Worm (Caenorhabditis elegans) whole organism, L1 larva: ENCODE data around the gene slc-17.4.
A peak's percentile ranks its signal among the peaks of the same experiment; 100 is the strongest.
"Not testable (repeated sequence)": the region's sequence is repeated elsewhere in the genome, so short reads cannot be mapped to it uniquely, and the experiment has no call there.

Experiments
- C04F5.9 ChIP-seq: sonication (generic microtip); optimal IDR thresholded peaks from 2 replicates; lab custom pipeline; 2016; ENCODE audit warnings: missing genetic modification characterization, missing compliant biosample characterization
- C34B4.2 ChIP-seq: sonication (generic microtip); optimal IDR thresholded peaks from 2 replicates; lab custom pipeline; 2017; ENCODE audit warnings: mild to moderate bottlenecking, missing genetic modification characterization, missing compliant biosample characterization
- F16B12.6 ChIP-seq: fragments of 150-350 bp; optimal IDR thresholded peaks from 2 replicates; lab custom pipeline; 2014; ENCODE audit warnings: missing biosample characterization, missing genetic modification characterization
- Y116A8C.19 ChIP-seq: sonication (generic microtip); optimal IDR thresholded peaks from 2 replicates; lab custom pipeline; 2016; ENCODE audit warnings: missing compliant biosample characterization, missing genetic modification characterization, borderline replicate concordance
- aly-2 ChIP-seq: fragments of 150-350 bp; optimal IDR thresholded peaks from 2 replicates; lab custom pipeline; 2014; ENCODE audit warnings: missing biosample characterization, missing genetic modification characterization
- ama-1 ChIP-seq: fragments of 150-350 bp; optimal IDR thresholded peaks from 2 replicates; lab custom pipeline; 2014
- blmp-1 ChIP-seq: fragments of 150-350 bp; optimal IDR thresholded peaks from 2 replicates; lab custom pipeline; 2014; ENCODE audit warnings: missing biosample characterization, missing genetic modification characterization
- ceh-63 ChIP-seq: fragments of 200-800 bp; sonication (Bioruptor generic); optimal IDR thresholded peaks from 2 replicates; lab custom pipeline; 2018; ENCODE audit warnings: mild to moderate bottlenecking, missing genetic modification characterization, missing compliant biosample characterization
- ceh-88 ChIP-seq: fragments of 200-800 bp; sonication (Bioruptor generic); IDR thresholded peaks from 2 replicates; pipeline ENCODE4 v1.3.6; 2022; ENCODE audit warnings: missing genetic modification characterization, missing compliant biosample characterization
- ces-1 ChIP-seq: fragments of 150-350 bp; optimal IDR thresholded peaks from 2 replicates; lab custom pipeline; 2014; ENCODE audit warnings: missing biosample characterization, missing genetic modification reagents, missing genetic modification characterization
- dpl-1 ChIP-seq, 3 experiments: fragments of 150-350 bp in 2 of 3; sonication (generic microtip) in 1 of 3; optimal IDR thresholded peaks; 2 replicates each; lab custom pipeline; 2014 to 2017; ENCODE audit warnings: missing biosample characterization in 3 of 3, missing genetic modification characterization in 3 of 3, missing genetic modification reagents in 3 of 3
- dsc-1 ChIP-seq: sonication (generic microtip); optimal IDR thresholded peaks from 2 replicates; lab custom pipeline; 2016; ENCODE audit warnings: mild to moderate bottlenecking, missing genetic modification characterization, missing compliant biosample characterization
- efl-1 ChIP-seq, 4 experiments: fragments of 150-350 bp; optimal IDR thresholded peaks in 3 of 4; peaks in 1 of 4; 1 replicate in 1 of 4; 2 replicates in 3 of 4; lab custom pipeline; 2014; ENCODE audit warnings: missing biosample characterization in 2 of 4, missing genetic modification characterization in 2 of 4, missing genetic modification reagents in 2 of 4
- efl-3 ChIP-seq: fragments of 200-800 bp; sonication (Bioruptor generic); optimal IDR thresholded peaks from 2 replicates; lab custom pipeline; 2018; ENCODE audit warnings: mild to moderate bottlenecking, missing genetic modification characterization, missing compliant biosample characterization
- egl-13 ChIP-seq: sonication (generic microtip); optimal IDR thresholded peaks from 2 replicates; lab custom pipeline; 2016; ENCODE audit warnings: missing genotype, missing genetic modification reagents, missing genetic modification characterization, missing compliant biosample characterization
- egl-27 ChIP-seq, 2 experiments: fragments of 150-350 bp in 1 of 2; sonication (generic microtip); optimal IDR thresholded peaks; 3 replicates each; lab custom pipeline; 2017 to 2018; ENCODE audit warnings: missing biosample characterization in 2 of 2, missing genetic modification characterization in 2 of 2, missing genetic modification reagents in 2 of 2
- elt-2 ChIP-seq: sonication (generic microtip); optimal IDR thresholded peaks from 2 replicates; lab custom pipeline; 2016; ENCODE audit warnings: missing genetic modification characterization, mild to moderate bottlenecking, inconsistent platforms, missing compliant biosample characterization, missing genetic modification reagents
- fkh-10 ChIP-seq: sonication (generic microtip); optimal IDR thresholded peaks from 2 replicates; lab custom pipeline; 2017; ENCODE audit warnings: missing biosample characterization, missing genetic modification reagents, missing genetic modification characterization
- hlh-17 ChIP-seq: fragments of 200-800 bp; sonication (Bioruptor generic); optimal IDR thresholded peaks from 2 replicates; lab custom pipeline; 2018; ENCODE audit warnings: missing genetic modification characterization, mild to moderate bottlenecking, missing compliant biosample characterization, moderate library complexity, borderline replicate concordance
- hlh-4 ChIP-seq: sonication (generic microtip); optimal IDR thresholded peaks from 2 replicates; lab custom pipeline; 2016; ENCODE audit warnings: mild to moderate bottlenecking, missing genetic modification characterization, missing compliant biosample characterization
- isw-1 ChIP-seq: fragments of 200-800 bp; sonication (Bioruptor generic); IDR thresholded peaks from 2 replicates; pipeline ENCODE4 v1.3.6; 2022; ENCODE audit warnings: missing genetic modification characterization, missing compliant biosample characterization
- jun-1 ChIP-seq: fragments of 150-350 bp; optimal IDR thresholded peaks from 2 replicates; lab custom pipeline; 2014; ENCODE audit warnings: missing biosample characterization, missing genetic modification reagents, missing genetic modification characterization
- lin-14 ChIP-seq: fragments of 200-800 bp; sonication (Bioruptor generic); optimal IDR thresholded peaks from 2 replicates; lab custom pipeline; 2018; ENCODE audit warnings: mild to moderate bottlenecking, missing genetic modification characterization, moderate library complexity, missing compliant biosample characterization
- lin-15B ChIP-seq: fragments of 150-350 bp; sonication (generic microtip); optimal IDR thresholded peaks from 3 replicates; lab custom pipeline; 2014; ENCODE audit warnings: missing biosample characterization, missing genetic modification characterization
- lin-35 ChIP-seq, 2 experiments: fragments of 150-350 bp; optimal IDR thresholded peaks; 2 replicates each; lab custom pipeline; 2014; ENCODE audit warnings: missing biosample characterization in 2 of 2, missing genetic modification characterization in 2 of 2, missing genetic modification reagents in 2 of 2
- lir-3 ChIP-seq: sonication (generic microtip); optimal IDR thresholded peaks from 2 replicates; lab custom pipeline; 2016; ENCODE audit warnings: mild to moderate bottlenecking, missing genetic modification characterization, moderate library complexity, missing compliant biosample characterization; ENCODE audit not compliant: poor library complexity
- mab-9 ChIP-seq: fragments of 200-800 bp; sonication (Bioruptor generic); IDR thresholded peaks from 2 replicates; pipeline ENCODE4 v1.3.6; 2022; ENCODE audit warnings: missing genetic modification reagents, missing genetic modification characterization, missing compliant biosample characterization
- mef-2 ChIP-seq: fragments of 150-350 bp; optimal IDR thresholded peaks from 2 replicates; lab custom pipeline; 2014; ENCODE audit warnings: missing biosample characterization, missing genetic modification characterization
- nhr-19 ChIP-seq: fragments of 200-800 bp; sonication (Bioruptor generic); conservative IDR thresholded peaks from 2 replicates; pipeline ENCODE4 v1.3.6; 2022; ENCODE audit warnings: missing genetic modification characterization, missing compliant biosample characterization
- nhr-20 ChIP-seq: sonication (generic microtip); optimal IDR thresholded peaks from 2 replicates; lab custom pipeline; 2016; ENCODE audit warnings: mild to moderate bottlenecking, missing genetic modification characterization, missing compliant biosample characterization
- nhr-237 ChIP-seq: fragments of 150-350 bp; optimal IDR thresholded peaks from 2 replicates; lab custom pipeline; 2014; ENCODE audit warnings: missing biosample characterization, missing genetic modification characterization
- nhr-47 ChIP-seq: sonication (generic microtip); optimal IDR thresholded peaks from 2 replicates; lab custom pipeline; 2016; ENCODE audit warnings: mild to moderate bottlenecking, missing genetic modification characterization, moderate library complexity, missing compliant biosample characterization
- nhr-71 ChIP-seq: sonication (generic microtip); optimal IDR thresholded peaks from 2 replicates; lab custom pipeline; 2016; ENCODE audit warnings: mild to moderate bottlenecking, missing genetic modification characterization, moderate library complexity, missing compliant biosample characterization
- nhr-90 ChIP-seq: sonication (generic microtip); optimal IDR thresholded peaks from 2 replicates; lab custom pipeline; 2016; ENCODE audit warnings: mild to moderate bottlenecking, missing genetic modification characterization, missing compliant biosample characterization; ENCODE audit not compliant: poor library complexity
- pag-3 ChIP-seq: sonication (generic microtip); optimal IDR thresholded peaks from 2 replicates; lab custom pipeline; 2017; ENCODE audit warnings: missing genetic modification characterization, mild to moderate bottlenecking, missing compliant biosample characterization, antibody characterized with exemption, borderline replicate concordance; ENCODE audit not compliant: insufficient read depth
- pax-3 ChIP-seq: fragments of 200-800 bp; sonication (Bioruptor generic); optimal IDR thresholded peaks from 2 replicates; lab custom pipeline; 2018; ENCODE audit warnings: mild to moderate bottlenecking, missing genetic modification characterization, moderate library complexity, missing compliant biosample characterization
- snpc-4 ChIP-seq: fragments of 150-350 bp; optimal IDR thresholded peaks from 2 replicates; lab custom pipeline; 2014; ENCODE audit warnings: missing biosample characterization, missing genetic modification characterization
- snu-23 ChIP-seq: sonication (generic microtip); optimal IDR thresholded peaks from 2 replicates; lab custom pipeline; 2016; ENCODE audit warnings: missing genetic modification characterization, missing compliant biosample characterization
- sptf-1 ChIP-seq: fragments of 150-350 bp; optimal IDR thresholded peaks from 2 replicates; lab custom pipeline; 2014; ENCODE audit warnings: missing biosample characterization, missing genetic modification characterization
- sup-37 ChIP-seq: fragments of 200-800 bp; sonication (Bioruptor generic); optimal IDR thresholded peaks from 2 replicates; lab custom pipeline; 2018; ENCODE audit warnings: mild to moderate bottlenecking, missing genetic modification characterization, missing compliant biosample characterization
- tbx-2 ChIP-seq: sonication (generic microtip); optimal IDR thresholded peaks from 2 replicates; lab custom pipeline; 2016; ENCODE audit warnings: missing genetic modification characterization, missing compliant biosample characterization
- unc-130 ChIP-seq: fragments of 150-350 bp; optimal IDR thresholded peaks from 2 replicates; lab custom pipeline; 2017; ENCODE audit warnings: missing biosample characterization, missing genetic modification characterization, inconsistent platforms
- vab-15 ChIP-seq: sonication (generic microtip); optimal IDR thresholded peaks from 2 replicates; lab custom pipeline; 2017; ENCODE audit warnings: missing genotype, mild to moderate bottlenecking, missing genetic modification characterization, missing compliant biosample characterization
- ztf-4 ChIP-seq: fragments of 150-350 bp; optimal IDR thresholded peaks from 2 replicates; lab custom pipeline; 2014; ENCODE audit warnings: missing biosample characterization, missing genetic modification characterization

Gene slc-17.4

ce11 chrIV:17284511-17285089 is 6.9 kb downstream of the slc-17.4 start:
- peak in 1 of 2 experiments; percentile 23 for TF ChIP-seq efl-1 (optimal IDR thresholded peaks at IDR 0.05; lab: Kevin White, UChicago)
- TF ChIP-seq efl-1 (GFP tag; optimal IDR thresholded peaks at IDR 0.05 in 1 of 2; lab: Kevin White, UChicago): not testable (repeated sequence)
- TF ChIP-seq F16B12.6: peak; percentile 3
- TF ChIP-seq, all 84 proteins: peak for 2; not testable (repeated sequence) for 82

DNA sequence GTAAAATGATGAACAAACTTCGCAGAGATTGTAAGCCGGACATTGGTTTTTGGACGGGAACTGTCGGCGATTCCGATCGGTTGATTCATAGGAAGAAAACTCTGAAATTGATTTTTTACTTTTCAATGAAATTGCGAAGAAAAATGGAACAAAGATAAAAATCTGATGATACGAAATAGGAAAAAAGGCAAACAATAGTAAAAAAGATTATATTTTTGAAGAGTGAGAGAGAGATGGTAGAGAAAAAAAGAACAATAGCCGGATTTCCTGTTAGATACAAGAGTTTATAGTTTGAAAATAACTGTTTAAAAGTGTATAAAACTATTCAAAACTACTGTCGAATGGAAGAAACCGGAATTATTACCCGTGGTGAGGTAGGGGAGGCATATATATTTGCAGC is 7.4 kb downstream of the slc-17.4 start, which contains the start of gene nra-1:
Gene nra-1 (minus strand): TSS at position 101 of the 400 bp plus-strand sequence.
- TF ChIP-seq pag-3 (tag; lab: Kevin White, UChicago): no peak
- no peak for TF ChIP-seq lir-3 (tag; lab: Kevin White, UChicago)
- TF ChIP-seq sup-37: no peak
- no peak for TF ChIP-seq nhr-237
- no peak for TF ChIP-seq hlh-17 (GFP tag; lab: Kevin White, UChicago)
- no peak for TF ChIP-seq vab-15 (tag; lab: Kevin White, UChicago)
- TF ChIP-seq nhr-20: no peak
- no peak for TF ChIP-seq ztf-4 (tag; lab: Kevin White, UChicago)
- TF ChIP-seq ces-1 (GFP tag; lab: Kevin White, UChicago): no peak
- TF ChIP-seq elt-2 (tag; lab: Kevin White, UChicago): no peak

DNA sequence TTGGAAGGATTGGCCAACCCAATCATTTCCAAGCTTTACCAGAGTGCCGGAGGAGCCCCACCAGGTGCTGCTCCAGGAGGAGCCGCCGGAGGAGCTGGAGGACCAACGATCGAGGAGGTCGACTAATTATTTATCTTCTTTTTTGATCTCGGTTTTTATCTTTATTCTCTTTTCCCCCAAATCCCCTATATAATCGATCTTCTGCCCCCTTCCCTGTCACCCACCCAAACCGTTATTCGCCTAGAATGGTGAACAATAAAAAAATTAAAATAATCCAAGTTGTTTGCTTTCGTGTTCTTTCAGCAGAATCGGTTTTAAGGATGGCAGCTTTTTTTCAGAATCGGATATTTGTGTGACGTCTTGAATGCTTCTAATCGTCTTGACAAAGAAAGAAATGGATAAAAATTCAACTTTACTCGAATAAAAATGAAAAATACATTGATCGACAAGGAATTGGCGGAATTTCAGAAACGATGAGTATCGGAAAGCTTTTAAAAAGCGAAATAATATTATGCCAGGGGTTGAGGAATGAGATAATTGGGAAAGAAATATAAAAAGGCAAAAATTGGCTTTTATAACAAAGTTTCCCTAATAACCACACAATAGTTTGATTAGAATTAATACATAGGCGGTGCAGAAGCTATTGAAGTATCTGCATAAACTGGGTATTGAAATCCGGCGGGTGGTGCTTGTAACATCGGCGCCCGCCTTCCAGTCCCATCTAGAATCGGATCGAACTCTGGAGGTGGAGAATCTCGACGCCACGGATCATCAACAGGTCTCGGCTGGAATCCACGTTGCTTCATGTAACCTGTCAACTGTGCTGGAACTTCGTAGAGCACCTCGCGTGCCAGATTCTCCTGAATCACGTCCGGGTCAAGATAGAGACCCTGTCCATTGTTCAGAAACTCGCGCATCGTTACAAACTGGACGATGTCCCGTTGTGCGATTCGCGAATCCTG is 10.2 kb downstream of the slc-17.4 start:
- TF ChIP-seq snpc-4 (tag; lab: Kevin White, UChicago) (peak; percentile 13), efl-3 (GFP tag; lab: Kevin White, UChicago) (peak; percentile 2), egl-13 (tag; lab: Kevin White, UChicago) (peak; percentile 11), mef-2 (no peak), ama-1 (peak; percentile 99), jun-1 (tag; lab: Kevin White, UChicago) (no peak), pax-3 (no peak), unc-130 (tag; lab: Kevin White, UChicago) (no peak), lin-35 (GFP tag; optimal IDR thresholded peaks at IDR 0.05; lab: Kevin White, UChicago) (peak; percentile 36 to 60), ceh-63 (GFP tag; lab: Kevin White, UChicago) (peak; percentile 25), mab-9 (GFP tag; lab: Robert Waterston, UW) (no peak), ceh-88 (GFP tag; lab: Robert Waterston, UW) (peak; percentile 21; the same call in 1 of the 2 replicates), egl-27 (tag; optimal IDR thresholded peaks at IDR 0.05; lab: Kevin White, UChicago) (no peak), blmp-1 (no peak), lin-14 (GFP tag; lab: Kevin White, UChicago) (peak; percentile 40), isw-1 (GFP tag; lab: Robert Waterston, UW) (no peak), aly-2 (tag; lab: Kevin White, UChicago) (peak; percentile 100), elt-2 (tag; lab: Kevin White, UChicago) (peak; percentile 59), F16B12.6 (no peak), tbx-2 (peak; percentile 25), C34B4.2 (tag; lab: Kevin White, UChicago) (no peak), nhr-90 (tag; lab: Kevin White, UChicago) (peak; percentile 62), dsc-1 (tag; lab: Kevin White, UChicago) (peak; percentile 60), ces-1 (GFP tag; lab: Kevin White, UChicago) (no peak), hlh-4 (tag; lab: Kevin White, UChicago) (no peak), nhr-19 (GFP tag; lab: Robert Waterston, UW) (peak; percentile 61), C04F5.9 (tag; lab: Kevin White, UChicago) (no peak), nhr-47 (peak; percentile 54), sptf-1 (tag; lab: Kevin White, UChicago) (no peak), dpl-1 (GFP tag; optimal IDR thresholded peaks at IDR 0.05; lab: Kevin White, UChicago) (peak in 2 of 3 experiments; percentile 22 to 28), Y116A8C.19 (tag; lab: Kevin White, UChicago) (no peak), lin-15B (peak; percentile 14), snu-23 (peak; percentile 73), fkh-10 (GFP tag; lab: Kevin White, UChicago) (no peak), nhr-71 (tag; lab: Kevin White, UChicago) (peak; percentile 82)
